Worm (Caenorhabditis elegans) whole organism, mixed stage, embryonic: ENCODE measurements around the gene gfrp-1.

Experiments
- M03D4.4 ChIP-seq: sonication (generic microtip); optimal IDR thresholded peaks from 2 replicates; lab custom pipeline; 2017; ENCODE audit warnings: mild to moderate bottlenecking, missing genetic modification characterization, missing compliant biosample characterization
- bed-3 ChIP-seq: fragments of 200-800 bp; sonication (Bioruptor generic); optimal IDR thresholded peaks from 3 replicates; lab custom pipeline; 2018; ENCODE audit warnings: mild to moderate bottlenecking, missing genetic modification characterization, moderate library complexity, missing compliant biosample characterization
- blmp-1 ChIP-seq: fragments of 150-350 bp; optimal IDR thresholded peaks from 2 replicates; lab custom pipeline; 2014; ENCODE audit warnings: missing biosample characterization, missing genetic modification characterization
- ceh-39 ChIP-seq: fragments of 150-350 bp; optimal IDR thresholded peaks from 2 replicates; lab custom pipeline; 2014; ENCODE audit warnings: missing biosample characterization, missing genetic modification characterization
- ceh-43 ChIP-seq: fragments of 200-800 bp; sonication (Bioruptor generic); optimal IDR thresholded peaks from 2 replicates; lab custom pipeline; 2018; ENCODE audit warnings: mild to moderate bottlenecking, missing genetic modification characterization, moderate library complexity, missing compliant biosample characterization
- ceh-83 ChIP-seq: fragments of 200-800 bp; sonication (Bioruptor generic); optimal IDR thresholded peaks from 2 replicates; lab custom pipeline; 2018; ENCODE audit warnings: mild to moderate bottlenecking, missing genetic modification characterization, missing compliant biosample characterization
- ces-1 ChIP-seq: fragments of 150-350 bp; optimal IDR thresholded peaks from 2 replicates; lab custom pipeline; 2014; ENCODE audit warnings: missing biosample characterization, missing genetic modification reagents, missing genetic modification characterization
- cnd-1 ChIP-seq: fragments of 200-800 bp; sonication (Bioruptor generic); optimal IDR thresholded peaks from 2 replicates; lab custom pipeline; 2018; ENCODE audit warnings: mild to moderate bottlenecking, missing genetic modification characterization, missing compliant biosample characterization
- drap-1 ChIP-seq: fragments of 200-800 bp; sonication (Bioruptor generic); optimal IDR thresholded peaks from 3 replicates; lab custom pipeline; 2018; ENCODE audit warnings: mild to moderate bottlenecking, missing genetic modification characterization, missing compliant biosample characterization
- elt-1 ChIP-seq: sonication (generic microtip); optimal IDR thresholded peaks from 2 replicates; lab custom pipeline; 2017; ENCODE audit warnings: missing genetic modification characterization, mild to moderate bottlenecking, missing compliant biosample characterization, antibody characterized with exemption, moderate library complexity, borderline replicate concordance; ENCODE audit not compliant: insufficient read depth
- elt-3 ChIP-seq: fragments of 150-350 bp; optimal IDR thresholded peaks from 2 replicates; lab custom pipeline; 2014; ENCODE audit warnings: missing biosample characterization, missing genetic modification characterization
- flh-1 ChIP-seq: fragments of 200-800 bp; sonication (Bioruptor generic); optimal IDR thresholded peaks from 2 replicates; lab custom pipeline; 2018; ENCODE audit warnings: mild to moderate bottlenecking, missing genetic modification characterization, moderate library complexity, missing compliant biosample characterization
- ham-2 ChIP-seq: fragments of 200-800 bp; sonication (Bioruptor generic); optimal IDR thresholded peaks from 2 replicates; lab custom pipeline; 2018; ENCODE audit warnings: mild to moderate bottlenecking, missing genetic modification characterization, missing compliant biosample characterization
- hlh-1 ChIP-seq: fragments of 150-350 bp; optimal IDR thresholded peaks from 2 replicates; lab custom pipeline; 2014; ENCODE audit warnings: missing biosample characterization, missing genetic modification reagents, missing genetic modification characterization
- lin-13 ChIP-seq: fragments of 150-350 bp; optimal IDR thresholded peaks from 2 replicates; lab custom pipeline; 2014; ENCODE audit warnings: missing biosample characterization, missing genetic modification characterization
- lin-32 ChIP-seq: fragments of 200-800 bp; sonication (Bioruptor generic); optimal IDR thresholded peaks from 2 replicates; lab custom pipeline; 2018; ENCODE audit warnings: mild to moderate bottlenecking, missing genetic modification characterization, missing compliant biosample characterization
- lsy-2 ChIP-seq: fragments of 150-350 bp; optimal IDR thresholded peaks from 2 replicates; lab custom pipeline; 2014; ENCODE audit warnings: missing biosample characterization, missing genetic modification characterization
- mab-5 ChIP-seq: fragments of 150-350 bp; optimal IDR thresholded peaks from 2 replicates; lab custom pipeline; 2014; ENCODE audit warnings: missing biosample characterization, missing genetic modification characterization
- mep-1 ChIP-seq: fragments of 150-350 bp; optimal IDR thresholded peaks from 2 replicates; lab custom pipeline; 2017; ENCODE audit warnings: missing biosample characterization, missing genetic modification reagents, missing genetic modification characterization, inconsistent platforms
- mls-2 ChIP-seq: sonication (generic microtip); optimal IDR thresholded peaks from 2 replicates; lab custom pipeline; 2016; ENCODE audit warnings: mild to moderate bottlenecking, missing genetic modification characterization, moderate library complexity, missing compliant biosample characterization
- nhr-12 ChIP-seq: fragments of 150-350 bp; optimal IDR thresholded peaks from 2 replicates; lab custom pipeline; 2014; ENCODE audit warnings: missing biosample characterization, missing genetic modification characterization
- nhr-2 ChIP-seq: fragments of 150-350 bp; optimal IDR thresholded peaks from 2 replicates; lab custom pipeline; 2014; ENCODE audit warnings: missing biosample characterization, missing genetic modification characterization
- nhr-237 ChIP-seq: fragments of 150-350 bp; optimal IDR thresholded peaks from 2 replicates; lab custom pipeline; 2014; ENCODE audit warnings: missing biosample characterization, missing genetic modification characterization
- nhr-28 ChIP-seq: fragments of 150-350 bp; optimal IDR thresholded peaks from 2 replicates; lab custom pipeline; 2014; ENCODE audit warnings: missing biosample characterization, missing genetic modification characterization
- nhr-76 ChIP-seq: sonication (generic microtip); optimal IDR thresholded peaks from 2 replicates; lab custom pipeline; 2017; ENCODE audit warnings: missing biosample characterization, missing genetic modification characterization
- pha-4 ChIP-seq: fragments of 150-350 bp; optimal IDR thresholded peaks from 2 replicates; lab custom pipeline; 2018; ENCODE audit warnings: missing biosample characterization, missing genetic modification reagents, missing genetic modification characterization
- sem-2 ChIP-seq: fragments of 200-800 bp; sonication (Bioruptor generic); optimal IDR thresholded peaks from 2 replicates; lab custom pipeline; 2018; ENCODE audit warnings: mild to moderate bottlenecking, missing genetic modification characterization, missing compliant biosample characterization
- snpc-4 ChIP-seq: fragments of 150-350 bp; optimal IDR thresholded peaks from 2 replicates; lab custom pipeline; 2014; ENCODE audit warnings: missing biosample characterization, missing genetic modification characterization
- sptf-1 ChIP-seq: sonication (generic microtip); optimal IDR thresholded peaks from 2 replicates; lab custom pipeline; 2017; ENCODE audit warnings: mild to moderate bottlenecking, missing genetic modification characterization, moderate library complexity, missing compliant biosample characterization
- tbx-8 ChIP-seq: fragments of 200-800 bp; sonication (Bioruptor generic); optimal IDR thresholded peaks from 2 replicates; lab custom pipeline; 2018; ENCODE audit warnings: mild to moderate bottlenecking, missing genetic modification characterization, moderate library complexity, missing compliant biosample characterization
- unc-120 ChIP-seq: sonication (generic microtip); optimal IDR thresholded peaks from 2 replicates; lab custom pipeline; 2017; ENCODE audit warnings: missing genetic modification characterization, missing compliant biosample characterization; ENCODE audit not compliant: poor library complexity, severe bottlenecking
- unc-39 ChIP-seq: fragments of 150-350 bp; optimal IDR thresholded peaks from 2 replicates; lab custom pipeline; 2014; ENCODE audit warnings: missing biosample characterization, missing genetic modification characterization
- unc-62 ChIP-seq: fragments of 150-350 bp; optimal IDR thresholded peaks from 2 replicates; lab custom pipeline; 2014; ENCODE audit warnings: missing biosample characterization, missing genetic modification reagents, missing genetic modification characterization
- zip-8 ChIP-seq: fragments of 150-350 bp; optimal IDR thresholded peaks from 2 replicates; lab custom pipeline; 2014; ENCODE audit warnings: missing biosample characterization, missing genetic modification characterization
- ztf-11 ChIP-seq: fragments of 150-350 bp; optimal IDR thresholded peaks from 2 replicates; lab custom pipeline; 2014; ENCODE audit warnings: missing biosample characterization, missing genetic modification characterization

gfrp-1 gene

ce11 chrIV:171036-171435, 32.4 kb upstream of the gfrp-1 start:
- TF ChIP-seq ham-2 (GFP tag; lab: Kevin White, UChicago) (no peak), lsy-2 (tag; lab: Kevin White, UChicago) (no peak), tbx-8 (GFP tag; lab: Kevin White, UChicago) (no peak), unc-62 (no peak), hlh-1 (tag; lab: Kevin White, UChicago) (no peak), elt-3 (tag; lab: Kevin White, UChicago) (no peak), nhr-12 (tag; lab: Kevin White, UChicago) (no peak), lin-32 (no peak)

- TF ChIP-seq zip-8 (no peak), ham-2 (GFP tag; lab: Kevin White, UChicago) (peak; percentile 18), mls-2 (tag; lab: Kevin White, UChicago) (peak; percentile 37), nhr-2 (tag; lab: Kevin White, UChicago) (peak; percentile 87), cnd-1 (tag; lab: Kevin White, UChicago) (peak; percentile 63)
- TF ChIP-seq, all 35 proteins: peak for 4
Measured at ce11 chrIV:172990-173389, 30.4 kb upstream of the gfrp-1 start.

ce11 chrIV:174115-174514, 29.3 kb upstream of the gfrp-1 start:
- peak; percentile 64 for TF ChIP-seq unc-62
- TF ChIP-seq mls-2 (tag; lab: Kevin White, UChicago): peak; percentile 19
- no peak for TF ChIP-seq elt-3 (tag; lab: Kevin White, UChicago)
- no peak for TF ChIP-seq mep-1 (tag; lab: Kevin White, UChicago)
- peak; percentile 77 for TF ChIP-seq nhr-2 (tag; lab: Kevin White, UChicago)
- TF ChIP-seq pha-4 (tag; lab: Kevin White, UChicago): peak; percentile 4
- TF ChIP-seq cnd-1 (tag; lab: Kevin White, UChicago): no peak
- no peak for TF ChIP-seq elt-1 (tag; lab: Kevin White, UChicago)
- TF ChIP-seq tbx-8 (GFP tag; lab: Kevin White, UChicago): no peak

ce11 chrIV:175698-176097, 27.7 kb upstream of the gfrp-1 start:
- TF ChIP-seq tbx-8 (GFP tag; lab: Kevin White, UChicago): peak; percentile 6
- TF ChIP-seq drap-1: peak; percentile 46
- peak; percentile 90 for TF ChIP-seq cnd-1 (tag; lab: Kevin White, UChicago)
- TF ChIP-seq nhr-237 (tag; lab: Kevin White, UChicago): no peak
- no peak for TF ChIP-seq sem-2
- TF ChIP-seq lin-13 (tag; lab: Kevin White, UChicago): peak; percentile 27
- peak; percentile 56 for TF ChIP-seq ztf-11 (tag; lab: Kevin White, UChicago)
- no peak for TF ChIP-seq ces-1 (GFP tag; lab: Kevin White, UChicago)
- no peak for TF ChIP-seq unc-39 (tag; lab: Kevin White, UChicago)
- no peak for TF ChIP-seq mab-5 (tag; lab: Kevin White, UChicago)
- TF ChIP-seq nhr-2 (tag; lab: Kevin White, UChicago): peak; percentile 99
- TF ChIP-seq ceh-83: no peak
- TF ChIP-seq ham-2 (GFP tag; lab: Kevin White, UChicago): peak; percentile 29
- no peak for TF ChIP-seq nhr-28 (tag; lab: Kevin White, UChicago)
- TF ChIP-seq blmp-1 (tag; lab: Kevin White, UChicago): no peak
- TF ChIP-seq pha-4 (tag; lab: Kevin White, UChicago): no peak
- TF ChIP-seq unc-62: peak; percentile 65
- peak; percentile 15 for TF ChIP-seq flh-1 (GFP tag; lab: Kevin White, UChicago)
- TF ChIP-seq nhr-76 (tag; lab: Kevin White, UChicago): no peak
- peak; percentile 59 for TF ChIP-seq lin-32
- no peak for TF ChIP-seq mep-1 (tag; lab: Kevin White, UChicago)
- no peak for TF ChIP-seq nhr-12 (tag; lab: Kevin White, UChicago)
- no peak for TF ChIP-seq elt-1 (tag; lab: Kevin White, UChicago)
- peak; percentile 14 for TF ChIP-seq M03D4.4 (tag; lab: Kevin White, UChicago)
- TF ChIP-seq elt-3 (tag; lab: Kevin White, UChicago): no peak
- no peak for TF ChIP-seq bed-3
- TF ChIP-seq zip-8: no peak
- no peak for TF ChIP-seq unc-120 (tag; lab: Kevin White, UChicago)
- no peak for TF ChIP-seq hlh-1 (tag; lab: Kevin White, UChicago)
- TF ChIP-seq ceh-43 (GFP tag; lab: Kevin White, UChicago): peak; percentile 81
- peak; percentile 89 for TF ChIP-seq mls-2 (tag; lab: Kevin White, UChicago)
- peak; percentile 86 for TF ChIP-seq sptf-1 (tag; lab: Kevin White, UChicago)
- no peak for TF ChIP-seq ceh-39 (tag; lab: Kevin White, UChicago)
- no peak for TF ChIP-seq snpc-4
- TF ChIP-seq lsy-2 (tag; lab: Kevin White, UChicago): no peak
- TF ChIP-seq, all 35 proteins: peak for 14
